Worm (Caenorhabditis elegans) whole organism, L1 larva: ENCODE measurements around the gene C38C3.3.

ENCODE experiments used
- F16B12.6 ChIP-seq: fragments of 150-350 bp; optimal IDR thresholded peaks from 2 replicates; lab custom pipeline; 2014; ENCODE audit warnings: missing biosample characterization, missing genetic modification characterization
- aha-1 ChIP-seq: fragments of 150-350 bp; optimal IDR thresholded peaks from 2 replicates; lab custom pipeline; 2014; ENCODE audit warnings: missing biosample characterization, missing genetic modification characterization
- aly-2 ChIP-seq: fragments of 150-350 bp; optimal IDR thresholded peaks from 2 replicates; lab custom pipeline; 2014; ENCODE audit warnings: missing biosample characterization, missing genetic modification characterization
- ama-1 ChIP-seq: fragments of 150-350 bp; optimal IDR thresholded peaks from 2 replicates; lab custom pipeline; 2014
- blmp-1 ChIP-seq: fragments of 150-350 bp; optimal IDR thresholded peaks from 2 replicates; lab custom pipeline; 2014; ENCODE audit warnings: missing biosample characterization, missing genetic modification characterization
- ceh-82 ChIP-seq, 3 experiments: fragments of 150-350 bp in 1 of 3; sonication (generic microtip) in 2 of 3; optimal IDR thresholded peaks; 2 replicates each; lab custom pipeline; 2014 to 2017; ENCODE audit warnings: missing biosample characterization in 3 of 3, missing genetic modification characterization in 3 of 3
- efl-1 ChIP-seq, 4 experiments: fragments of 150-350 bp; optimal IDR thresholded peaks in 3 of 4; peaks in 1 of 4; 1 replicate in 1 of 4; 2 replicates in 3 of 4; lab custom pipeline; 2014; ENCODE audit warnings: missing biosample characterization in 2 of 4, missing genetic modification characterization in 2 of 4, missing genetic modification reagents in 2 of 4
- elt-3 ChIP-seq, 6 experiments: fragments of 150-350 bp in 1 of 6; sonication (generic microtip); optimal IDR thresholded peaks; 2 replicates each; lab custom pipeline; 2017 to 2018; ENCODE audit warnings: missing biosample characterization in 6 of 6, missing genetic modification characterization in 6 of 6, inconsistent platforms in 1 of 6
- fkh-8 ChIP-seq: sonication (generic microtip); optimal IDR thresholded peaks from 2 replicates; lab custom pipeline; 2016; ENCODE audit warnings: mild to moderate bottlenecking, missing genetic modification characterization, missing compliant biosample characterization
- fos-1 ChIP-seq: fragments of 150-350 bp; optimal IDR thresholded peaks from 2 replicates; lab custom pipeline; 2014; ENCODE audit warnings: missing biosample characterization, missing genetic modification characterization
- irx-1 ChIP-seq: sonication (generic microtip); optimal IDR thresholded peaks from 2 replicates; lab custom pipeline; 2016; ENCODE audit warnings: missing genetic modification characterization, missing compliant biosample characterization
- lin-13 ChIP-seq: fragments of 150-350 bp; optimal IDR thresholded peaks from 2 replicates; lab custom pipeline; 2014; ENCODE audit warnings: missing biosample characterization, missing genetic modification reagents, missing genetic modification characterization
- lin-14 ChIP-seq: fragments of 200-800 bp; sonication (Bioruptor generic); optimal IDR thresholded peaks from 2 replicates; lab custom pipeline; 2018; ENCODE audit warnings: mild to moderate bottlenecking, missing genetic modification characterization, moderate library complexity, missing compliant biosample characterization
- lin-35 ChIP-seq, 2 experiments: fragments of 150-350 bp; optimal IDR thresholded peaks; 2 replicates each; lab custom pipeline; 2014; ENCODE audit warnings: missing biosample characterization in 2 of 2, missing genetic modification characterization in 2 of 2, missing genetic modification reagents in 2 of 2
- mab-9 ChIP-seq: fragments of 200-800 bp; sonication (Bioruptor generic); IDR thresholded peaks from 2 replicates; pipeline ENCODE4 v1.3.6; 2022; ENCODE audit warnings: missing genetic modification reagents, missing genetic modification characterization, missing compliant biosample characterization
- mdl-1 ChIP-seq, 2 experiments: fragments of 150-350 bp; optimal IDR thresholded peaks; 2 replicates each; lab custom pipeline; 2014 to 2017; ENCODE audit warnings: missing biosample characterization in 2 of 2, missing genetic modification characterization in 2 of 2, inconsistent platforms in 1 of 2
- mep-1 ChIP-seq: fragments of 150-350 bp; optimal IDR thresholded peaks from 2 replicates; lab custom pipeline; 2014; ENCODE audit warnings: missing biosample characterization, missing genetic modification characterization
- nhr-11 ChIP-seq: fragments of 150-350 bp; optimal IDR thresholded peaks from 2 replicates; lab custom pipeline; 2014; ENCODE audit warnings: missing biosample characterization, missing genetic modification characterization
- nhr-47 ChIP-seq: sonication (generic microtip); optimal IDR thresholded peaks from 2 replicates; lab custom pipeline; 2016; ENCODE audit warnings: mild to moderate bottlenecking, missing genetic modification characterization, moderate library complexity, missing compliant biosample characterization
- nhr-71 ChIP-seq: sonication (generic microtip); optimal IDR thresholded peaks from 2 replicates; lab custom pipeline; 2016; ENCODE audit warnings: mild to moderate bottlenecking, missing genetic modification characterization, moderate library complexity, missing compliant biosample characterization
- nhr-85 ChIP-seq: sonication (generic microtip); peaks from one replicate; lab custom pipeline; 2016; ENCODE audit warnings: missing genetic modification characterization, inconsistent platforms, missing compliant biosample characterization
- nhr-90 ChIP-seq: sonication (generic microtip); optimal IDR thresholded peaks from 2 replicates; lab custom pipeline; 2016; ENCODE audit warnings: mild to moderate bottlenecking, missing genetic modification characterization, missing compliant biosample characterization; ENCODE audit not compliant: poor library complexity
- snpc-4 ChIP-seq: fragments of 150-350 bp; optimal IDR thresholded peaks from 2 replicates; lab custom pipeline; 2014; ENCODE audit warnings: missing biosample characterization, missing genetic modification characterization
- snu-23 ChIP-seq: sonication (generic microtip); optimal IDR thresholded peaks from 2 replicates; lab custom pipeline; 2016; ENCODE audit warnings: missing genetic modification characterization, missing compliant biosample characterization
- tlp-1 ChIP-seq: fragments of 150-350 bp; optimal IDR thresholded peaks from 2 replicates; lab custom pipeline; 2014; ENCODE audit warnings: missing biosample characterization, missing genetic modification characterization
- unc-130 ChIP-seq: fragments of 150-350 bp; optimal IDR thresholded peaks from 2 replicates; lab custom pipeline; 2017; ENCODE audit warnings: missing biosample characterization, missing genetic modification characterization, inconsistent platforms
- unc-98 ChIP-seq: fragments of 200-800 bp; sonication (Bioruptor generic); IDR thresholded peaks from 2 replicates; pipeline ENCODE4 v1.3.6; 2022; ENCODE audit warnings: missing genetic modification characterization, missing compliant biosample characterization
- zip-4 ChIP-seq: fragments of 200-800 bp; sonication (Bioruptor generic); optimal IDR thresholded peaks from 2 replicates; lab custom pipeline; 2018; ENCODE audit warnings: mild to moderate bottlenecking, missing genetic modification characterization, moderate library complexity, missing compliant biosample characterization
- ztf-4 ChIP-seq: fragments of 150-350 bp; optimal IDR thresholded peaks from 2 replicates; lab custom pipeline; 2014; ENCODE audit warnings: missing biosample characterization, missing genetic modification characterization

The C38C3.3 gene

DNA sequence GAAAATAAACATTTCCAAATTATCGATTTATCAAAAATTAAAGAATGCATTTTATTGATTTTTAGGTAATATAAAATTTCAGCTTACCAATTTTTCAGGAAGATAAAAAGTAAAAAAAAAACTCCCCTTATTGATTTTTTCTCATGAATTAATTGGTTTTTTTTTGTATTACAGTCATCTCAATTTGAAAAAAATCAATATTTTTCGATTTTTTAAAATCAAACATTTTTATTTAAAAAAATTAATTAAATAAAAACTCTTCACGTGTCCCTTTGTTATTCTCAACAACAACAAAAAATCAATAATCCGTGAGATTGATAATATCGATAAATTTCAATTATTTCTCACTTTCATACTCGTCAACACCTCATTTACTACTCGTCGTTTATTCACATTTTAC, at the start of gene C38C3.3:
Gene C38C3.3, plus strand, starts transcription at position 301 of the 400 bp plus-strand sequence.
- no peak for TF ChIP-seq nhr-85 (tag; lab: Kevin White, UChicago)

ce11 chrV:1447079-1447478, 48.4 kb upstream of the C38C3.3 start, which contains the start of gene cnc-4:
cnc-4 (plus strand) TSS chrV:1447195.
- TF ChIP-seq fkh-8 (tag; lab: Kevin White, UChicago) (no peak), lin-14 (GFP tag; lab: Kevin White, UChicago) (peak; percentile 31), snu-23 (GFP tag; lab: Kevin White, UChicago) (no peak), nhr-85 (tag; lab: Kevin White, UChicago) (peak; percentile 74), zip-4 (no peak)

DNA sequence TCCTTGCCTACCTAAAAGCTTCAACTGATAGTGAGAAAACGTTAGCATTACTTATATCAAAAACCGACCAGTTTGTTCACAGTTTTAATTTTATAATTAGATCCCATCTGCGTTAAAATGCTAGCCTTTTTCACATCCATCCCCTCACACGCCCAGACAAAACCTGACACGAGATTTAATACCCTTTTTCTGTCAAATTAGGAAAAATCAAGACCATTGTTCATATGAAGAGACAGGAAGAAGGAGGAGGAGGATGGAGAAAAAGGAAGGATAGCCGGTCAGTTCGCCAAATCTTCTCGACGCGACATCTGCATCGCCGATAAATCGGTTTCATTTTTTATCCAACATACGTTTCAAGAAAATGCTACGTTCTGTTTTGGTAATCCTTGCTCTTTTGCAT, 47.7 kb upstream of the C38C3.3 start, which contains the start of gene cnc-3:
Gene cnc-3, plus strand, starts transcription at position 281 of the 400 bp plus-strand sequence.
- TF ChIP-seq F16B12.6 (no peak), nhr-47 (tag; lab: Kevin White, UChicago) (no peak), unc-98 (GFP tag; lab: Robert Waterston, UW) (no peak), ama-1 (lab: Kevin White, UChicago) (no peak), blmp-1 (tag; lab: Kevin White, UChicago) (peak; percentile 65), elt-3 (tag; optimal IDR thresholded peaks at IDR 0.05; lab: Kevin White, UChicago) (peak in 1 of 6 experiments; percentile 16), nhr-71 (peak; percentile 13), ztf-4 (tag; lab: Kevin White, UChicago) (peak; percentile 46), nhr-85 (tag; lab: Kevin White, UChicago) (peak; percentile 50), efl-1 (optimal IDR thresholded peaks at IDR 0.05; lab: Kevin White, UChicago) (no peak), efl-1 (GFP tag; optimal IDR thresholded peaks at IDR 0.05 in 1 of 2; lab: Kevin White, UChicago) (no peak), ceh-82 (tag; optimal IDR thresholded peaks at IDR 0.05; lab: Kevin White, UChicago) (no peak)

ce11 chrV:1450160-1450559, 45.3 kb upstream of the C38C3.3 start, which contains the start of gene cnc-2:
cnc-2 (minus strand) TSS chrV:1450183.
- TF ChIP-seq nhr-85 (tag; lab: Kevin White, UChicago), result peak; percentile 70
- no peak for TF ChIP-seq fos-1 (tag; lab: Kevin White, UChicago)
- TF ChIP-seq blmp-1 (tag; lab: Kevin White, UChicago), result peak; percentile 9

DNA sequence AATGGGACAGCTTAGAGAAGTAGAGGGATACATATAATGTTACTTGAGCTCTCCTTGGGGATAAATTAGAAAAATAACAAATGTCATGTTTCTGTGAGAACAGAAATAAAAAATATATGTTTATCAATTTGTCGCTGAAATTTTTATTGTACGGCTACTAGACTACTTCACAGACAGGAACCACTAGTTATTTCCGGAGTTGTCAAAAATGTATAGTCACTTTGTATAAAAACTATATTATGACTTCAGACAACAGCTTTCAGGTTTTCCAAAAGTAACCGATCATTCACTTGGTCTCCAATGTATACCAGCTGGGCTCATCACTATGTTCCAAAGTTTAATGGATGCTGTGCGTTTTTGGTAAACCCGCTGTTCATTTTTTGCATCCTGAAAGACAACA, 44.1 kb upstream of the C38C3.3 start, which contains the start of gene srj-23:
Gene srj-23, plus strand, starts transcription at position 301 of the 400 bp plus-strand sequence.
- TF ChIP-seq nhr-11 (tag; lab: Kevin White, UChicago) (no peak), mab-9 (GFP tag; lab: Robert Waterston, UW) (0 out of 2 replicates have a peak, but pooled peaks have one; percentile 16)

DNA sequence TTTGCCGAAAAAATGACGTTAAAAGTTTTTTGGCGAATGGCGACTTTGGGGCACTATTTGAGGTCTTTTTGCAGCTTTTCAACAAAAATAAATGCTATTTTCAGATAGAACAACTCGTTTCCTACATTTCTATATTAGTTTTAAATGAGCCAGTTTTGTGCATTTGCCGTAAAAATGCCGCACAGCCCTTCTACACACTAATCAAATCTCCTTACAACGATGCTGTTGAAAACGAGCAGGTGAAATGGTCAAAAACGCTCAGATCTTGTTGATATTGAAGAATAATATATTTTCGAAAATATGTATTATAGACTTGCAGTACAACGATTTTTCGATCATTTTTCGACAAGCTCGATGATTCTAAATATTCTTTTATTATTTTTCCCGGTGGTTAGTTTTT, 40.7 kb upstream of the C38C3.3 start, which contains the start of gene chil-14:
Gene chil-14, plus strand, starts transcription at position 301 of the 400 bp plus-strand sequence.
- no peak for TF ChIP-seq aha-1 (tag; lab: Kevin White, UChicago)
- TF ChIP-seq unc-130, result no peak
- TF ChIP-seq lin-13 (GFP tag; lab: Kevin White, UChicago), result no peak
- TF ChIP-seq nhr-90, result no peak
- no peak for TF ChIP-seq tlp-1
- TF ChIP-seq aly-2 (tag; lab: Kevin White, UChicago), result no peak
- TF ChIP-seq lin-35 (GFP tag; optimal IDR thresholded peaks at IDR 0.05; lab: Kevin White, UChicago), result no peak
- no peak for TF ChIP-seq ceh-82 (tag; optimal IDR thresholded peaks at IDR 0.05; lab: Kevin White, UChicago)
- TF ChIP-seq mep-1 (tag; lab: Kevin White, UChicago), result no peak
- no peak for TF ChIP-seq mdl-1 (tag; optimal IDR thresholded peaks at IDR 0.05; lab: Kevin White, UChicago)
- no peak for TF ChIP-seq irx-1 (tag; lab: Kevin White, UChicago)

DNA sequence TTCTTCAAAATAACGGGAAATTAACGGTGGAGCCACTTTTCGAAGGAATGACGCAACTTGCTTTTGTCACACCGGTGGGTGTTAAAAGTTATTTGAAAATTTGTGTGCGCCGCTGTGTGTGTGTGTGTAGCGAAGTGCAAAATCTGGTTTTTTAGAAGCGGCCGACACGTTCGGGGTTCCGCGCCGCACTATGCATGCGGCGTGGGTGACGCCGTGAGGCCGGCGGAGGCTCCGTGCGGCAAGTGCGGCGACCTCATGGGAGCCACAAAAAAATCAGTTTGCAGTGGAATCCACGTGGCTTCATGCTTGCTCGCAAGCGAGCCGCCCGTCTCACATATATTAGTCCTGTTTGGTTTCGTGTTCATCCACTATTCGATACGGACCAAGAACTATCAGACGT, 40.2 kb upstream of the C38C3.3 start:
- peak; percentile 55 for TF ChIP-seq snpc-4 (tag; lab: Kevin White, UChicago)
- no peak for TF ChIP-seq ama-1 (lab: Kevin White, UChicago)
- TF ChIP-seq, all 84 proteins: peak for 1
